Worm (Caenorhabditis elegans) whole organism, young adult: Measurements from ENCODE around the gene CC8.3.
A peak's percentile ranks its signal among the peaks of the same experiment; 100 is the strongest.

Experiments
- C17E4.6 ChIP-seq: fragments of 200-800 bp; sonication (Bioruptor generic); IDR thresholded peaks from 2 replicates; pipeline ENCODE4 v1.3.6; 2022; ENCODE audit warnings: missing genetic modification reagents, missing genetic modification characterization, missing compliant biosample characterization
- F37B4.10 ChIP-seq: fragments of 200-800 bp; sonication (Bioruptor generic); IDR thresholded peaks from 2 replicates; pipeline ENCODE4 v1.3.6; 2022; ENCODE audit warnings: missing genetic modification characterization, missing compliant biosample characterization
- K12H6.12 ChIP-seq: fragments of 200-800 bp; sonication (Bioruptor generic); optimal IDR thresholded peaks from 2 replicates; lab custom pipeline; 2018; ENCODE audit warnings: mild to moderate bottlenecking, missing genetic modification characterization, missing compliant biosample characterization
- Y53G8AR.9 ChIP-seq: fragments of 200-800 bp; sonication (Bioruptor generic); conservative IDR thresholded peaks from 2 replicates; pipeline ENCODE4 v1.3.6; 2022; ENCODE audit warnings: missing genetic modification reagents, missing genetic modification characterization, missing compliant biosample characterization
- Y56A3A.18 ChIP-seq: fragments of 200-800 bp; sonication (Bioruptor generic); IDR thresholded peaks from 2 replicates; pipeline ENCODE4 v1.3.6; 2022; ENCODE audit warnings: missing genetic modification reagents, missing genetic modification characterization, missing compliant biosample characterization
- Y67H2A.10 ChIP-seq: fragments of 200-800 bp; sonication (Bioruptor generic); conservative IDR thresholded peaks from 2 replicates; pipeline ENCODE4 v1.3.6; 2022; ENCODE audit warnings: missing genetic modification reagents, missing genetic modification characterization, missing compliant biosample characterization
- akir-1 ChIP-seq: fragments of 200-800 bp; sonication (Bioruptor generic); optimal IDR thresholded peaks from 2 replicates; lab custom pipeline; 2018; ENCODE audit warnings: mild to moderate bottlenecking, missing genetic modification characterization, moderate library complexity, missing compliant biosample characterization
- athp-1 ChIP-seq: sonication (generic microtip); optimal IDR thresholded peaks from 2 replicates; lab custom pipeline; 2017; ENCODE audit warnings: mild to moderate bottlenecking, missing genetic modification characterization, missing compliant biosample characterization
- attf-3 ChIP-seq: fragments of 200-800 bp; sonication (Bioruptor generic); conservative IDR thresholded peaks from 2 replicates; pipeline ENCODE4 v1.3.6; 2022; ENCODE audit warnings: missing genetic modification reagents, missing genetic modification characterization, missing compliant biosample characterization
- attf-6 ChIP-seq: fragments of 200-800 bp; sonication (Bioruptor generic); IDR thresholded peaks from 2 replicates; pipeline ENCODE4 v1.3.6; 2022; ENCODE audit warnings: missing genetic modification reagents, missing genetic modification characterization, missing compliant biosample characterization
- ceh-79 ChIP-seq: sonication (generic microtip); optimal IDR thresholded peaks from 2 replicates; lab custom pipeline; 2017; ENCODE audit warnings: mild to moderate bottlenecking, missing genetic modification characterization, missing compliant biosample characterization
- chd-7 ChIP-seq: sonication (generic microtip); optimal IDR thresholded peaks from 2 replicates; lab custom pipeline; 2016; ENCODE audit warnings: mild to moderate bottlenecking, missing genetic modification characterization, moderate library complexity, missing compliant biosample characterization
- dpff-1 ChIP-seq: sonication (generic microtip); optimal IDR thresholded peaks from 2 replicates; lab custom pipeline; 2017; ENCODE audit warnings: mild to moderate bottlenecking, missing genetic modification characterization, missing compliant biosample characterization
- egrh-3 ChIP-seq: fragments of 200-800 bp; sonication (Bioruptor generic); IDR thresholded peaks from 2 replicates; pipeline ENCODE4 v1.3.6; 2022; ENCODE audit warnings: missing genetic modification reagents, missing genetic modification characterization, missing compliant biosample characterization
- ekl-4 ChIP-seq: fragments of 200-800 bp; sonication (Bioruptor generic); IDR thresholded peaks from 2 replicates; pipeline ENCODE4 v1.3.6; 2022; ENCODE audit warnings: missing genetic modification reagents, missing genetic modification characterization, missing compliant biosample characterization
- him-1 ChIP-seq: sonication (generic microtip); optimal IDR thresholded peaks from 2 replicates; lab custom pipeline; 2016; ENCODE audit warnings: missing genotype, missing genetic modification reagents, missing genetic modification characterization, missing compliant biosample characterization
- hlh-26 ChIP-seq: fragments of 200-800 bp; sonication (Bioruptor generic); conservative IDR thresholded peaks from 2 replicates; pipeline ENCODE4 v1.3.6; 2022; ENCODE audit warnings: missing genetic modification reagents, missing genetic modification characterization, missing compliant biosample characterization
- lag-1 ChIP-seq: fragments of 200-800 bp; sonication (Bioruptor generic); IDR thresholded peaks from 2 replicates; pipeline ENCODE4 v1.3.6; 2022; ENCODE audit warnings: missing genetic modification reagents, missing genetic modification characterization, missing compliant biosample characterization
- let-607 ChIP-seq, 2 experiments: fragments of 200-800 bp in 1 of 2; sonication (Bioruptor generic) in 1 of 2; sonication (generic microtip) in 1 of 2; optimal IDR thresholded peaks; 2 replicates each; lab custom pipeline; 2016 to 2018; ENCODE audit warnings: mild to moderate bottlenecking in 2 of 2, missing compliant biosample characterization in 2 of 2, missing genetic modification characterization in 2 of 2, moderate library complexity in 2 of 2, missing genotype in 1 of 2
- lin-40 ChIP-seq: sonication (generic microtip); optimal IDR thresholded peaks from 2 replicates; lab custom pipeline; 2016; ENCODE audit warnings: missing genetic modification characterization, mild to moderate bottlenecking, missing compliant biosample characterization, missing genotype, missing genetic modification reagents
- lir-1 ChIP-seq: fragments of 200-800 bp; sonication (Bioruptor generic); conservative IDR thresholded peaks from 2 replicates; pipeline ENCODE4 v1.3.6; 2022; ENCODE audit warnings: missing genetic modification reagents, missing genetic modification characterization, missing compliant biosample characterization
- lsy-27 ChIP-seq: sonication (generic microtip); optimal IDR thresholded peaks from 2 replicates; lab custom pipeline; 2017; ENCODE audit warnings: missing genetic modification characterization, mild to moderate bottlenecking, missing compliant biosample characterization, antibody characterized with exemption, missing genotype, borderline replicate concordance; ENCODE audit not compliant: insufficient read depth
- mxl-1 ChIP-seq: sonication (generic microtip); optimal IDR thresholded peaks from 2 replicates; lab custom pipeline; 2016; ENCODE audit warnings: missing genetic modification characterization, missing compliant biosample characterization
- nfyb-1 ChIP-seq: fragments of 200-800 bp; sonication (Bioruptor generic); IDR thresholded peaks from 2 replicates; pipeline ENCODE4 v1.3.6; 2022; ENCODE audit warnings: missing genetic modification reagents, missing genetic modification characterization, missing compliant biosample characterization
- nhr-27 ChIP-seq: fragments of 200-800 bp; sonication (Bioruptor generic); optimal IDR thresholded peaks from 2 replicates; lab custom pipeline; 2018; ENCODE audit warnings: mild to moderate bottlenecking, missing genetic modification characterization, moderate library complexity, missing compliant biosample characterization
- pbrm-1 ChIP-seq: fragments of 200-800 bp; sonication (Bioruptor generic); IDR thresholded peaks from 2 replicates; pipeline ENCODE4 v1.3.6; 2022; ENCODE audit warnings: missing genetic modification reagents, missing genetic modification characterization, missing compliant biosample characterization
- repo-1 ChIP-seq: sonication (generic microtip); optimal IDR thresholded peaks from 2 replicates; lab custom pipeline; 2017; ENCODE audit warnings: mild to moderate bottlenecking, missing genetic modification characterization, missing compliant biosample characterization
- snpc-1.3 ChIP-seq: sonication (generic microtip); optimal IDR thresholded peaks from 2 replicates; lab custom pipeline; 2017; ENCODE audit warnings: missing genetic modification characterization, mild to moderate bottlenecking, missing compliant biosample characterization, antibody characterized with exemption, moderate library complexity, missing genotype, missing genetic modification reagents; ENCODE audit not compliant: insufficient read depth
- snpc-4 ChIP-seq, 5 experiments: fragments of 150-350 bp in 1 of 5; sonication (generic microtip) in 4 of 5; optimal IDR thresholded peaks; 2 replicates each; lab custom pipeline; 2014 to 2018; ENCODE audit warnings: missing genetic modification characterization in 5 of 5, missing biosample characterization in 3 of 5, antibody characterized with exemption in 2 of 5, mild to moderate bottlenecking in 2 of 5, missing compliant biosample characterization in 2 of 5, missing genotype in 2 of 5, moderate library complexity in 2 of 5, missing genetic modification reagents in 1 of 5
- somi-1 ChIP-seq: fragments of 200-800 bp; sonication (Bioruptor generic); optimal IDR thresholded peaks from 2 replicates; lab custom pipeline; 2018; ENCODE audit warnings: mild to moderate bottlenecking, missing genetic modification characterization, missing compliant biosample characterization
- tbx-9 ChIP-seq: sonication (generic microtip); optimal IDR thresholded peaks from 2 replicates; lab custom pipeline; 2016; ENCODE audit warnings: borderline replicate concordance, missing genetic modification characterization, inconsistent platforms, missing compliant biosample characterization
- tlf-1 ChIP-seq: fragments of 200-800 bp; sonication (Bioruptor generic); optimal IDR thresholded peaks from 2 replicates; lab custom pipeline; 2018; ENCODE audit warnings: mild to moderate bottlenecking, missing genetic modification characterization, missing compliant biosample characterization
- unc-62 ChIP-seq: fragments of 150-350 bp; optimal IDR thresholded peaks from 2 replicates; lab custom pipeline; 2014; ENCODE audit warnings: missing biosample characterization, missing genetic modification reagents, missing genetic modification characterization
- zfh-2 ChIP-seq: fragments of 200-800 bp; sonication (Bioruptor generic); conservative IDR thresholded peaks from 2 replicates; pipeline ENCODE4 v1.3.6; 2022; ENCODE audit warnings: missing genetic modification reagents, missing genetic modification characterization, missing compliant biosample characterization

The CC8.3 gene

ce11 chrIV:3662863-3663262, 20.8 kb upstream of the CC8.3 start:
- TF ChIP-seq athp-1 (tag; lab: Kevin White, UChicago), result no peak
- peak; percentile 28; the same call in 1 of the 2 replicates for TF ChIP-seq egrh-3
- peak; percentile 68 for TF ChIP-seq zfh-2 (GFP tag; lab: Robert Waterston, UW)

DNA sequence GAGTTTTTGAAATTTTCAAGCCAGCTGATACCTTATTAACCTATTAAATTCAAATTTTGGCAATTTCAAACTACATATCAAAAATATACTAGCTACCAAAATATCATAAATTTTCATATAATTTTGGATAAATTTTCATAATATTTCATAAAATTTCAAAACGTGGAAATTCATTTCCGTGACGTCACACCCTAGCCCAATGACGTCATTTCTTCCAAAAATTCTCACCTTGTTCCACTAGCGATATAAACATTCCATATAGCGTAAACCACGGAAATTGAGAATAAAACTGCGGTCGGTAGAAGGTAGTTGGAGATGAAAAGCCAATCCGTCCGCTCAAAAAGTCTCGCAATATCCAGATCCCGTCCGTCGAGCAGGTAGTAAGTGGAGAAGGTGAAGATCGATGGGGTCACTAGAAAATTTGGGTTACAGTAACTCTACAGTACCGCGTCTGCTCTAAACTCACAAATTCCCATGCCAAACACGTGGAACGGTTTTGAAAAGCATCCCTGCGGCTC, 19.1 kb upstream of the CC8.3 start:
- TF ChIP-seq tbx-9 (tag; lab: Kevin White, UChicago) (no peak), Y56A3A.18 (no peak), pbrm-1 (GFP tag; lab: Robert Waterston, UW) (no peak), hlh-26 (GFP tag; lab: Robert Waterston, UW) (no peak), dpff-1 (tag; lab: Kevin White, UChicago) (no peak), tlf-1 (no peak), snpc-1.3 (no peak)

DNA sequence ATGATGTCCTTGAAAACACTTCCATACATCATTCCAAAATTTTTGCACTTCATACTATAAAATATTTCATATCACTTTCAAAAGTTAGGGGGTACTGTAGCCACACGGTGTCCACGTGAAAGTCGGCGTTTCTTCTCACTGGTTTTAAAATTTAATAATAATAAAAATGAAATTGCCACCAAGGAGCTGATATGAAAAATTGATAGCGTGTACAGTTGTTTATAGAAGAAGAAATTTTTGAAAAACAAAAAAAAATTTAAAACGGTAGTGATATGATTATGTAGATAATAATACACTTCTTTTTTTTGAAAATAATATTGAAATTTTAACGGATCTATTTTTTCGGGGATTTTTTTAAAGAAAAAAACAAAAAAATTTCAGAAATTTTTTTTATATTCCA, 17.9 kb upstream of the CC8.3 start:
- TF ChIP-seq repo-1 (no peak), nhr-27 (tag; lab: Kevin White, UChicago) (no peak), attf-6 (GFP tag; lab: Robert Waterston, UW) (no peak), lag-1 (GFP tag; lab: Robert Waterston, UW) (no peak)

ce11 chrIV:3655896-3656295, 13.8 kb upstream of the CC8.3 start:
- TF ChIP-seq dpff-1 (tag; lab: Kevin White, UChicago), result no peak
- no peak for TF ChIP-seq F37B4.10 (GFP tag; lab: Robert Waterston, UW)
- no peak for TF ChIP-seq let-607 (tag; optimal IDR thresholded peaks at IDR 0.05; lab: Kevin White, UChicago)
- TF ChIP-seq him-1 (tag; lab: Kevin White, UChicago), result no peak
- TF ChIP-seq lsy-27 (tag; lab: Kevin White, UChicago), result no peak
- no peak for TF ChIP-seq ceh-79
- no peak for TF ChIP-seq Y53G8AR.9 (GFP tag; lab: Robert Waterston, UW)
- TF ChIP-seq C17E4.6, result no peak
- no peak for TF ChIP-seq ekl-4
- TF ChIP-seq, all 124 proteins: peak for 0

- TF ChIP-seq unc-62 (GFP tag; lab: Kevin White, UChicago), result no peak
- TF ChIP-seq snpc-4 (GFP tag; optimal IDR thresholded peaks at IDR 0.05; lab: Kevin White, UChicago), result no peak
- no peak for TF ChIP-seq snpc-4 (tag; optimal IDR thresholded peaks at IDR 0.05; lab: Kevin White, UChicago)
- TF ChIP-seq attf-3 (GFP tag; lab: Robert Waterston, UW), result no peak
- TF ChIP-seq mxl-1 (tag; lab: Kevin White, UChicago), result no peak
- no peak for TF ChIP-seq akir-1 (GFP tag; lab: Kevin White, UChicago)
- TF ChIP-seq lir-1, result no peak
- no peak for TF ChIP-seq Y67H2A.10 (GFP tag; lab: Robert Waterston, UW)
- no peak for TF ChIP-seq chd-7 (tag; lab: Kevin White, UChicago)
- TF ChIP-seq hlh-26 (GFP tag; lab: Robert Waterston, UW), result no peak
- no peak for TF ChIP-seq lin-40 (tag; lab: Kevin White, UChicago)
- TF ChIP-seq nfyb-1 (GFP tag; lab: Robert Waterston, UW), result no peak
- TF ChIP-seq somi-1 (GFP tag; lab: Kevin White, UChicago), result no peak
- TF ChIP-seq lsy-27 (tag; lab: Kevin White, UChicago), result no peak
- no peak for TF ChIP-seq K12H6.12 (tag; lab: Kevin White, UChicago)
Observed at ce11 chrIV:3654823-3655222, 12.7 kb upstream of the CC8.3 start.
